Fruit fly (Drosophila melanogaster) whole organism, embryonic: ENCODE results near the gene CG31908.
A peak's percentile ranks its signal among the peaks of the same experiment; 100 is the strongest.

Experiments used
- Asciz ChIP-seq: fragments of 200-800 bp; sonication (Bioruptor generic); optimal IDR thresholded peaks from 2 replicates; lab custom pipeline; 2017; ENCODE audit warnings: missing biosample characterization, mild to moderate bottlenecking, missing genetic modification characterization, missing genetic modification reagents
- Awh ChIP-seq: fragments of 200-800 bp; sonication (Bioruptor generic); IDR thresholded peaks from 2 replicates; pipeline ENCODE4, ENCODE4 v1.3.6; 2022; ENCODE audit warnings: missing biosample characterization, missing genetic modification characterization
- CG1024 ChIP-seq: fragments of 200-800 bp; sonication (Bioruptor generic); IDR thresholded peaks from 2 replicates; pipeline ENCODE4 v1.3.6; 2022; ENCODE audit warnings: missing biosample characterization, missing genetic modification characterization
- CG10274 ChIP-seq: fragments of 200-800 bp; sonication (Bioruptor generic); optimal IDR thresholded peaks from 3 replicates; lab custom pipeline; 2017; ENCODE audit warnings: missing biosample characterization, mild to moderate bottlenecking, missing genetic modification characterization
- CG10543 ChIP-seq: fragments of 200-800 bp; sonication (Bioruptor generic); optimal IDR thresholded peaks from 3 replicates; lab custom pipeline; 2017; ENCODE audit warnings: missing biosample characterization, mild to moderate bottlenecking, missing genetic modification characterization, moderate library complexity
- CG13775 ChIP-seq: fragments of 200-800 bp; sonication (Bioruptor generic); optimal IDR thresholded peaks from 3 replicates; lab custom pipeline; 2017; ENCODE audit warnings: missing biosample characterization, mild to moderate bottlenecking, missing genetic modification characterization
- CG1529 ChIP-seq: fragments of 200-800 bp; sonication (Bioruptor generic); optimal IDR thresholded peaks from 3 replicates; lab custom pipeline; 2018; ENCODE audit warnings: missing biosample characterization, missing genetic modification characterization
- CG18764 ChIP-seq: fragments of 200-800 bp; sonication (Bioruptor generic); optimal IDR thresholded peaks from 3 replicates; lab custom pipeline; 2016; ENCODE audit warnings: missing biosample characterization, missing genetic modification characterization
- CG2202 ChIP-seq: fragments of 200-800 bp; sonication (Bioruptor generic); optimal IDR thresholded peaks from 2 replicates; lab custom pipeline; 2018; ENCODE audit warnings: missing biosample characterization, mild to moderate bottlenecking, missing genetic modification characterization
- CG32532 ChIP-seq: fragments of 200-800 bp; sonication (Bioruptor generic); IDR thresholded peaks from 2 replicates; pipeline ENCODE4 v1.3.6; 2022; ENCODE audit warnings: missing biosample characterization, missing genetic modification characterization
- CG4360 ChIP-seq: fragments of 200-800 bp; sonication (Bioruptor generic); IDR thresholded peaks from 2 replicates; pipeline ENCODE4 v1.3.6; 2022; ENCODE audit warnings: missing biosample characterization, missing genetic modification characterization
- CG4820 ChIP-seq: fragments of 200-800 bp; sonication (Bioruptor generic); optimal IDR thresholded peaks from 3 replicates; lab custom pipeline; 2016; ENCODE audit warnings: missing biosample characterization, missing genetic modification characterization
- CG6175 ChIP-seq: fragments of 200-800 bp; sonication (Bioruptor generic); IDR thresholded peaks from 3 replicates; pipeline ENCODE4 v1.3.6; 2022; ENCODE audit warnings: missing biosample characterization, missing genetic modification characterization
- CG6683 ChIP-seq: fragments of 200-800 bp; sonication (Bioruptor generic); optimal IDR thresholded peaks from 2 replicates; lab custom pipeline; 2017; ENCODE audit warnings: missing biosample characterization, mild to moderate bottlenecking, missing genetic modification characterization, missing genetic modification reagents
- CG6765 ChIP-seq: fragments of 200-800 bp; sonication (Bioruptor generic); optimal IDR thresholded peaks from 3 replicates; lab custom pipeline; 2017; ENCODE audit warnings: missing biosample characterization, mild to moderate bottlenecking, missing genetic modification characterization
- CG7786 ChIP-seq: fragments of 200-800 bp; sonication (Bioruptor generic); optimal IDR thresholded peaks from 2 replicates; lab custom pipeline; 2016; ENCODE audit warnings: missing biosample characterization, missing genetic modification characterization
- CrebB ChIP-seq: fragments of 200-800 bp; sonication (Bioruptor generic); optimal IDR thresholded peaks from 3 replicates; lab custom pipeline; 2018; ENCODE audit warnings: missing biosample characterization, mild to moderate bottlenecking, missing genetic modification characterization
- D19A ChIP-seq: fragments of 200-800 bp; optimal IDR thresholded peaks from 3 replicates; lab custom pipeline; 2019; ENCODE audit warnings: missing biosample characterization, mild to moderate bottlenecking, missing genetic modification characterization, moderate library complexity
- Dp ChIP-seq: fragments of 200-800 bp; sonication (Bioruptor generic); optimal IDR thresholded peaks from 2 replicates; lab custom pipeline; 2018; ENCODE audit warnings: missing biosample characterization, mild to moderate bottlenecking, missing genetic modification characterization, moderate library complexity
- Eip74EF ChIP-seq, 2 experiments: fragments of 200-800 bp in 1 of 2; fragments of >200 bp in 1 of 2; sonication (Bioruptor generic) in 1 of 2; optimal IDR thresholded peaks; 2 replicates each; lab custom pipeline; 2017 to 2019; ENCODE audit warnings: missing biosample characterization in 2 of 2, missing genetic modification characterization in 2 of 2, mild to moderate bottlenecking in 1 of 2, moderate library complexity in 1 of 2
- HLHmδ ChIP-seq: fragments of 200-800 bp; sonication (Bioruptor generic); optimal IDR thresholded peaks from 2 replicates; lab custom pipeline; 2018; ENCODE audit warnings: missing biosample characterization, mild to moderate bottlenecking, missing genetic modification characterization, moderate library complexity
- Hey ChIP-seq: fragments of 200-800 bp; sonication (Bioruptor generic); optimal IDR thresholded peaks from 3 replicates; lab custom pipeline; 2018; ENCODE audit warnings: missing biosample characterization, mild to moderate bottlenecking, missing genetic modification characterization
- Hr3 ChIP-seq: fragments of 200-800 bp; sonication (Bioruptor generic); optimal IDR thresholded peaks from 3 replicates; lab custom pipeline; 2016; ENCODE audit warnings: missing biosample characterization, missing genetic modification characterization
- Lhr ChIP-seq: fragments of 200-800 bp; sonication (Bioruptor generic); optimal IDR thresholded peaks from 3 replicates; lab custom pipeline; 2017; ENCODE audit warnings: mild to moderate bottlenecking, missing biosample characterization, missing genetic modification reagents, missing genetic modification characterization
- NC2β ChIP-seq: fragments of 200-800 bp; sonication (Bioruptor generic); optimal IDR thresholded peaks from 2 replicates; lab custom pipeline; 2016; ENCODE audit warnings: missing biosample characterization, missing genetic modification characterization
- NK7.1 ChIP-seq: fragments of 200-800 bp; sonication (Bioruptor generic); optimal IDR thresholded peaks from 3 replicates; lab custom pipeline; 2016; ENCODE audit warnings: missing biosample characterization, missing genetic modification characterization
- Rx ChIP-seq: fragments of 200-800 bp; sonication (Bioruptor generic); IDR thresholded peaks from 2 replicates; pipeline ENCODE4 v1.3.6; 2022; ENCODE audit warnings: missing biosample characterization, missing genetic modification characterization
- Stat92E ChIP-seq, 3 experiments: fragments of >200 bp in 2 of 3; fragments of 200-800 bp in 1 of 3; sonication (Bioruptor generic) in 1 of 3; optimal IDR thresholded peaks; 2 replicates each; lab custom pipeline; 2017 to 2019; ENCODE audit warnings: missing biosample characterization in 3 of 3, missing genetic modification characterization in 3 of 3, mild to moderate bottlenecking in 1 of 3, moderate library complexity in 1 of 3
- ac ChIP-seq: fragments of 200-800 bp; sonication (Bioruptor generic); optimal IDR thresholded peaks from 3 replicates; lab custom pipeline; 2017; ENCODE audit warnings: missing biosample characterization, mild to moderate bottlenecking, missing genetic modification characterization
- ash1 ChIP-seq: fragments of 200-800 bp; sonication (Bioruptor generic); optimal IDR thresholded peaks from 2 replicates; lab custom pipeline; 2018; ENCODE audit warnings: missing biosample characterization, mild to moderate bottlenecking, missing genetic modification characterization
- bsh ChIP-seq, 2 experiments: fragments of 200-800 bp; sonication (Bioruptor generic); optimal IDR thresholded peaks; 2 replicates each; lab custom pipeline; 2017 to 2018; ENCODE audit warnings: mild to moderate bottlenecking in 2 of 2, missing biosample characterization in 2 of 2, missing genetic modification characterization in 2 of 2, moderate library complexity in 1 of 2
- crol ChIP-seq: fragments of 200-800 bp; sonication (Bioruptor generic); IDR thresholded peaks from 2 replicates; pipeline ENCODE4 v1.3.6; 2022; ENCODE audit warnings: missing biosample characterization, missing genetic modification characterization
- dan ChIP-seq: fragments of 200-800 bp; sonication (Bioruptor generic); IDR thresholded peaks from 2 replicates; pipeline ENCODE4 v1.3.6; 2022; ENCODE audit warnings: missing biosample characterization, missing genetic modification characterization
- danr ChIP-seq: fragments of 200-800 bp; sonication (Bioruptor generic); IDR thresholded peaks from 2 replicates; pipeline ENCODE4 v1.3.6; 2022; ENCODE audit warnings: missing biosample characterization, missing genetic modification characterization
- dimm ChIP-seq: fragments of 200-800 bp; sonication (Bioruptor generic); IDR thresholded peaks from 2 replicates; pipeline ENCODE4 v1.3.6; 2022; ENCODE audit warnings: missing biosample characterization, missing genetic modification characterization
- ftz-f1 ChIP-seq: fragments of 200-800 bp; sonication (Bioruptor generic); optimal IDR thresholded peaks from 2 replicates; lab custom pipeline; 2016; ENCODE audit warnings: missing biosample characterization, missing genetic modification characterization
- gcm2 ChIP-seq: fragments of 200-800 bp; sonication (Bioruptor generic); optimal IDR thresholded peaks from 2 replicates; lab custom pipeline; 2016; ENCODE audit warnings: missing biosample characterization, missing genetic modification characterization
- jigr1 ChIP-seq: fragments of 200-800 bp; sonication (Bioruptor generic); IDR thresholded peaks from 3 replicates; pipeline ENCODE4 v1.3.6; 2022; ENCODE audit warnings: missing biosample characterization, missing genetic modification characterization
- kah ChIP-seq: fragments of 200-800 bp; sonication (Bioruptor generic); optimal IDR thresholded peaks from 2 replicates; lab custom pipeline; 2018; ENCODE audit warnings: missing biosample characterization, mild to moderate bottlenecking, missing genetic modification characterization
- lbe ChIP-seq: fragments of 200-800 bp; sonication (Bioruptor generic); optimal IDR thresholded peaks from 2 replicates; lab custom pipeline; 2016; ENCODE audit warnings: missing biosample characterization, mild to moderate bottlenecking, missing genetic modification characterization
- lola ChIP-seq, 3 experiments: fragments of >200 bp in 2 of 3; fragments of 200-800 bp in 1 of 3; sonication (Bioruptor generic) in 1 of 3; optimal IDR thresholded peaks; 2 replicates each; lab custom pipeline; 2017 to 2019; ENCODE audit warnings: missing biosample characterization in 3 of 3, missing genetic modification characterization in 3 of 3, mild to moderate bottlenecking in 1 of 3, moderate library complexity in 1 of 3
- mam ChIP-seq: fragments of 200-800 bp; sonication (Bioruptor generic); optimal IDR thresholded peaks from 3 replicates; lab custom pipeline; 2016; ENCODE audit warnings: missing biosample characterization, missing genetic modification characterization
- mld ChIP-seq: fragments of 200-800 bp; sonication (Bioruptor generic); IDR thresholded peaks from 3 replicates; pipeline ENCODE4 v1.3.6; 2022; ENCODE audit warnings: missing biosample characterization, missing genetic modification characterization; ENCODE audit not compliant: partially characterized antibody
- onecut ChIP-seq: fragments of 200-800 bp; sonication (Bioruptor generic); IDR thresholded peaks from 2 replicates; pipeline ENCODE4 v1.3.6; 2022; ENCODE audit warnings: missing biosample characterization, missing genetic modification characterization
- pan ChIP-seq, 4 experiments: fragments of >200 bp in 3 of 4; fragments of 200-800 bp in 1 of 4; sonication (Bioruptor generic) in 1 of 4; optimal IDR thresholded peaks in 3 of 4; IDR thresholded peaks in 1 of 4; 2 replicates each; pipeline versions ENCODE4 v1.3.6 to Lab custom; 2017 to 2022; ENCODE audit warnings: missing biosample characterization in 2 of 4, missing genetic modification characterization in 2 of 4, mixed read lengths in 1 of 4
- stwl ChIP-seq: fragments of 200-800 bp; sonication (Bioruptor generic); optimal IDR thresholded peaks from 3 replicates; lab custom pipeline; 2018; ENCODE audit warnings: missing biosample characterization, mild to moderate bottlenecking, missing genetic modification characterization, moderate library complexity
- trem ChIP-seq: fragments of 200-800 bp; optimal IDR thresholded peaks from 3 replicates; lab custom pipeline; 2019; ENCODE audit warnings: missing biosample characterization, mild to moderate bottlenecking, missing genetic modification characterization, moderate library complexity
- tx ChIP-seq: fragments of 200-800 bp; sonication (Bioruptor generic); optimal IDR thresholded peaks from 2 replicates; lab custom pipeline; 2016; ENCODE audit warnings: missing biosample characterization, missing genetic modification characterization

The CG31908 gene

DNA sequence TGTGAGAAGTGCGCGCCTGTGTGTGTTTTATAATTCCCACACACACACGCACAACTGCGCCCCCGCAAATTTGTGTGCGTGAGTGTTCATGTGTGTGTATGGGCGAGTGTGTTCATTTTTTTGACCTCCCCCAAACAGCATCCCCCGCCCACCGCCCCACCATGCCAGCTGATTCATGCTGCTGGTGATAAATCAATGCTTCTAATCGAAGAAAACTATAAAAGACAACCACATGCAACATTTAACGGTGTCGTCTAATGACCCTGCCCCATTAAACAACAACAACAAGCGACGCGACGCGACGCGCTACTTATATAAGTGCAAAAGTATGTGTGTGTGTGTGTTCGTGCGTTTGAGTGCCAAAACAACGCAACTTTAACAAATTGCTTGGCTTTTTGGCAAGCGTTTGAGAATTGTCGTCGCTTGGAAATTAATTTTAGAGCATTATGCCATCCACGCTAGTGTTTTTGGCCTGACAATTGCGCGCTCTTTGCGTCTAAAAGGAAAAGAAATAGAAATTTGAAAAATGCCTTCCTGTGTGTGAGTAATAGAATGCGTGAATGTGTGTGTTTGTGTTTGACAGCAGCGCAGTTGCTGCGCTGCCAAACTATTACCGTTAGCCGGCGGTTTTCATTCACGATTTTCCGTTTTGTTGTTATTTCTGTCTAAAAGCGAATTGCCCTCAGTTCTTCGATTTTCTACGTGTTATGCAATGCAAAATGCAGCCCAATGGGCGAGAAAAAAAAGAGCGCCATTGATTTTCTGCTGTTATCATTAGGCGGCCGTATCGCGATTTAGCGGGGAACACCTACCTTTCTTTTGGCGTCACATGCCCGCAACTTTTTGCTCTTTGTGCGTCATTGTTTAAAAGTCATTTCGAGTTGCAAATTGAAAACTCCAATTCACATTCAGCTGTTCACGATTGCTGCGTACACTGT lies 11.5 kb upstream of the CG31908 start (continued):
- TF ChIP-seq HLHmδ (GFP tag; lab: Kevin White, UChicago) (no peak), Awh (GFP tag; lab: Robert Waterston, UW) (no peak), ac (no peak), CrebB (tag; lab: Kevin White, UChicago) (no peak), onecut (peak; percentile 36), Eip74EF (GFP tag; optimal IDR thresholded peaks at IDR 0.05; lab: Kevin White, UChicago) (no peak), gcm2 (GFP tag; lab: Kevin White, UChicago) (no peak), jigr1 (GFP tag; lab: Robert Waterston, UW) (no peak), dimm (GFP tag; lab: Robert Waterston, UW) (no peak), Rx (no peak), dan (GFP tag; lab: Robert Waterston, UW) (no peak), danr (GFP tag; lab: Robert Waterston, UW) (no peak), Stat92E (GFP tag; optimal IDR thresholded peaks at IDR 0.05; lab: Kevin White, UChicago) (no peak), lbe (GFP tag; lab: Kevin White, UChicago) (no peak), CG18764 (GFP tag; lab: Kevin White, UChicago) (no peak), Hey (tag; lab: Kevin White, UChicago) (no peak), CG7786 (GFP tag; lab: Kevin White, UChicago) (no peak), mld (GFP tag; lab: Robert Waterston, UW) (no peak), CG4360 (peak; percentile 83), ftz-f1 (GFP tag; lab: Kevin White, UChicago) (no peak), mam (GFP tag; lab: Kevin White, UChicago) (no peak), NK7.1 (GFP tag; lab: Kevin White, UChicago) (no peak), CG6683 (GFP tag; lab: Kevin White, UChicago) (no peak), tx (GFP tag; lab: Kevin White, UChicago) (no peak), CG1024 (GFP tag; lab: Robert Waterston, UW) (no peak), Hr3 (GFP tag; lab: Kevin White, UChicago) (no peak), NC2β (no peak), CG10543 (GFP tag; lab: Kevin White, UChicago) (peak; percentile 1), stwl (tag; lab: Kevin White, UChicago) (no peak), CG6175 (GFP tag; lab: Robert Waterston, UW) (peak; percentile 84; the same call in 2 of the 3 replicates), CG32532 (GFP tag; lab: Robert Waterston, UW) (0 out of 2 replicates have a peak, but pooled peaks have one; percentile 29), bsh (GFP tag; optimal IDR thresholded peaks at IDR 0.05; lab: Kevin White, UChicago) (no peak), CG13775 (no peak), D19A (tag; lab: Kevin White, UChicago) (no peak), Asciz (no peak), CG1529 (no peak), CG4820 (no peak), lola (GFP tag; optimal IDR thresholded peaks at IDR 0.05; lab: Kevin White, UChicago) (no peak), kah (peak; percentile 29), crol (GFP tag; lab: Robert Waterston, UW) (peak; percentile 81), Lhr (GFP tag; lab: Kevin White, UChicago) (no peak), trem (tag; lab: Kevin White, UChicago) (no peak), pan (optimal IDR thresholded peaks at IDR 0.05; lab: Kevin White, UChicago) (no peak), pan (GFP tag; optimal IDR thresholded peaks at IDR 0.05 in 1 of 2, IDR thresholded peaks at IDR 0.05 in 1 of 2) (no peak), ash1 (GFP tag; lab: Kevin White, UChicago) (peak; percentile 21), Dp (GFP tag; lab: Kevin White, UChicago) (no peak), CG10274 (GFP tag; lab: Kevin White, UChicago) (no peak), CG6765 (GFP tag; lab: Kevin White, UChicago) (no peak), CG2202 (no peak)
